Fruit fly (Drosophila melanogaster) whole organism, prepupa: Measurements from ENCODE around the gene CG32112.

Experiments
- CG10631 ChIP-seq: fragments of 200-800 bp; sonication (Bioruptor generic); optimal IDR thresholded peaks from 2 replicates; lab custom pipeline; 2016; ENCODE audit warnings: missing biosample characterization, missing genetic modification characterization
- CG10669 ChIP-seq: fragments of 200-800 bp; sonication (Bioruptor generic); optimal IDR thresholded peaks from 3 replicates; lab custom pipeline; 2018; ENCODE audit warnings: missing biosample characterization, mild to moderate bottlenecking, missing genetic modification characterization, moderate library complexity
- CG11294 ChIP-seq: fragments of 200-800 bp; sonication (Bioruptor generic); IDR thresholded peaks from 2 replicates; pipeline ENCODE4 v1.3.6; 2022; ENCODE audit warnings: missing biosample characterization, missing genetic modification characterization
- CG11762 ChIP-seq: fragments of 200-800 bp; sonication (Bioruptor generic); optimal IDR thresholded peaks from 3 replicates; lab custom pipeline; 2016; ENCODE audit warnings: missing biosample characterization, missing genetic modification characterization; ENCODE audit not compliant: insufficient read depth
- CG15336 ChIP-seq: fragments of 200-800 bp; sonication (Bioruptor generic); IDR thresholded peaks from 2 replicates; pipeline ENCODE4 v1.3.6; 2022; ENCODE audit warnings: missing biosample characterization, missing genetic modification characterization
- CG1621 ChIP-seq: fragments of 200-800 bp; sonication (Bioruptor generic); optimal IDR thresholded peaks from 3 replicates; lab custom pipeline; 2018; ENCODE audit warnings: missing biosample characterization, mild to moderate bottlenecking, missing genetic modification characterization
- CG3032 ChIP-seq: fragments of 200-800 bp; optimal IDR thresholded peaks from 2 replicates; lab custom pipeline; 2019; ENCODE audit warnings: missing biosample characterization, mild to moderate bottlenecking, missing genetic modification characterization, moderate library complexity
- CG31627 ChIP-seq: fragments of 200-800 bp; sonication (Bioruptor generic); optimal IDR thresholded peaks from 3 replicates; lab custom pipeline; 2016; ENCODE audit warnings: missing biosample characterization, missing genetic modification characterization
- CG32006 ChIP-seq: fragments of 200-800 bp; sonication (Bioruptor generic); optimal IDR thresholded peaks from 3 replicates; lab custom pipeline; 2017; ENCODE audit warnings: missing biosample characterization, mild to moderate bottlenecking, missing genetic modification characterization
- CG3919 ChIP-seq: fragments of 200-800 bp; sonication (Bioruptor generic); optimal IDR thresholded peaks from 3 replicates; lab custom pipeline; 2016; ENCODE audit warnings: missing biosample characterization, missing genetic modification characterization
- CG6163 ChIP-seq: fragments of 200-800 bp; sonication (Bioruptor generic); IDR thresholded peaks from 3 replicates; pipeline ENCODE4 v1.3.6; 2022; ENCODE audit warnings: missing biosample characterization, missing genetic modification characterization
- CG6276 ChIP-seq: fragments of 200-800 bp; sonication (Bioruptor generic); optimal IDR thresholded peaks from 2 replicates; lab custom pipeline; 2017; ENCODE audit warnings: missing biosample characterization, mild to moderate bottlenecking, missing genetic modification characterization
- CG6808 ChIP-seq: fragments of 200-800 bp; sonication (Bioruptor generic); optimal IDR thresholded peaks from 3 replicates; lab custom pipeline; 2017; ENCODE audit warnings: missing biosample characterization, missing genetic modification characterization, mild to moderate bottlenecking, moderate library complexity, missing genetic modification reagents
- CG6854 ChIP-seq: fragments of 200-800 bp; sonication (Bioruptor generic); optimal IDR thresholded peaks from 2 replicates; lab custom pipeline; 2017; ENCODE audit warnings: missing biosample characterization, mild to moderate bottlenecking, missing genetic modification characterization
- CG7368 ChIP-seq: fragments of 200-800 bp; sonication (Bioruptor generic); optimal IDR thresholded peaks from 3 replicates; lab custom pipeline; 2016; ENCODE audit warnings: missing biosample characterization, missing genetic modification characterization
- CG8119 ChIP-seq: fragments of 200-800 bp; sonication (Bioruptor generic); IDR thresholded peaks from 3 replicates; pipeline ENCODE4 v1.3.6; 2022; ENCODE audit warnings: missing biosample characterization, missing genetic modification characterization
- CG8319 ChIP-seq: fragments of 200-800 bp; sonication (Bioruptor generic); optimal IDR thresholded peaks from 3 replicates; lab custom pipeline; 2016; ENCODE audit warnings: missing biosample characterization, missing genetic modification characterization
- CG8632 ChIP-seq: fragments of 200-800 bp; sonication (Bioruptor generic); optimal IDR thresholded peaks from 3 replicates; lab custom pipeline; 2016; ENCODE audit warnings: missing biosample characterization, missing genetic modification characterization
- CG9139 ChIP-seq: fragments of 200-800 bp; sonication (Bioruptor generic); optimal IDR thresholded peaks from 3 replicates; lab custom pipeline; 2017; ENCODE audit warnings: missing biosample characterization, mild to moderate bottlenecking, missing genetic modification characterization
- Eip75B ChIP-seq: fragments of 200-800 bp; sonication (Bioruptor generic); optimal IDR thresholded peaks from 3 replicates; lab custom pipeline; 2016; ENCODE audit warnings: missing biosample characterization, missing genetic modification characterization
- Eip78C ChIP-seq: fragments of 200-800 bp; sonication (Bioruptor generic); peaks from one replicate; lab custom pipeline; 2016; ENCODE audit warnings: missing biosample characterization, missing genetic modification characterization
- Eip93F ChIP-seq: fragments of 200-800 bp; sonication (Bioruptor generic); optimal IDR thresholded peaks from 2 replicates; lab custom pipeline; 2016; ENCODE audit warnings: missing biosample characterization, mild to moderate bottlenecking, missing genetic modification characterization
- Ets21C ChIP-seq: fragments of 200-800 bp; sonication (Bioruptor generic); optimal IDR thresholded peaks from 3 replicates; lab custom pipeline; 2016; ENCODE audit warnings: missing biosample characterization, missing genetic modification characterization
- Ets96B ChIP-seq: fragments of 200-800 bp; optimal IDR thresholded peaks from 2 replicates; lab custom pipeline; 2019; ENCODE audit warnings: missing biosample characterization, mild to moderate bottlenecking, missing genetic modification characterization, moderate library complexity
- Gug ChIP-seq: fragments of 200-800 bp; sonication (Bioruptor generic); IDR thresholded peaks from 2 replicates; pipeline ENCODE4 v1.3.6; 2022; ENCODE audit warnings: missing biosample characterization, missing genetic modification characterization
- Hr39 ChIP-seq: fragments of 200-800 bp; sonication (Bioruptor generic); optimal IDR thresholded peaks from 2 replicates; lab custom pipeline; 2016; ENCODE audit warnings: missing biosample characterization, missing genetic modification characterization
- Hr4 ChIP-seq: fragments of 200-800 bp; sonication (Bioruptor generic); optimal IDR thresholded peaks from 3 replicates; lab custom pipeline; 2016; ENCODE audit warnings: missing biosample characterization, missing genetic modification characterization
- Met ChIP-seq: fragments of 200-800 bp; sonication (Bioruptor generic); optimal IDR thresholded peaks from 3 replicates; lab custom pipeline; 2016; ENCODE audit warnings: missing biosample characterization, missing genetic modification characterization
- OdsH ChIP-seq: fragments of 200-800 bp; sonication (Bioruptor generic); optimal IDR thresholded peaks from 3 replicates; lab custom pipeline; 2016; ENCODE audit warnings: missing biosample characterization, missing genetic modification characterization
- Smox ChIP-seq: fragments of 200-800 bp; sonication (Bioruptor generic); optimal IDR thresholded peaks from 3 replicates; lab custom pipeline; 2016; ENCODE audit warnings: missing biosample characterization, missing genetic modification characterization
- Sox102F ChIP-seq: fragments of 200-800 bp; sonication (Bioruptor generic); optimal IDR thresholded peaks from 2 replicates; lab custom pipeline; 2016; ENCODE audit warnings: missing biosample characterization, mild to moderate bottlenecking, missing genetic modification characterization
- Sox14 ChIP-seq: fragments of 200-800 bp; sonication (Bioruptor generic); optimal IDR thresholded peaks from 3 replicates; lab custom pipeline; 2016; ENCODE audit warnings: missing biosample characterization, missing genetic modification characterization
- achi ChIP-seq: fragments of 200-800 bp; sonication (Bioruptor generic); optimal IDR thresholded peaks from 3 replicates; lab custom pipeline; 2016; ENCODE audit warnings: missing biosample characterization, missing genetic modification characterization
- acj6 ChIP-seq: fragments of 200-800 bp; sonication (Bioruptor generic); optimal IDR thresholded peaks from 3 replicates; lab custom pipeline; 2016; ENCODE audit warnings: missing biosample characterization, missing genetic modification characterization
- cyc ChIP-seq: fragments of 200-800 bp; sonication (Bioruptor generic); optimal IDR thresholded peaks from 3 replicates; lab custom pipeline; 2016; ENCODE audit warnings: missing biosample characterization, missing genetic modification characterization
- dac ChIP-seq: fragments of 200-800 bp; sonication (Bioruptor generic); optimal IDR thresholded peaks from 2 replicates; lab custom pipeline; 2017; ENCODE audit warnings: missing biosample characterization, mild to moderate bottlenecking, missing genetic modification characterization
- dsx ChIP-seq: fragments of 200-800 bp; optimal IDR thresholded peaks from 3 replicates; lab custom pipeline; 2019; ENCODE audit warnings: missing biosample characterization, mild to moderate bottlenecking, missing genetic modification characterization, moderate library complexity; ENCODE audit not compliant: poor library complexity, severe bottlenecking
- esn ChIP-seq: fragments of 200-800 bp; sonication (Bioruptor generic); optimal IDR thresholded peaks from 2 replicates; lab custom pipeline; 2016; ENCODE audit warnings: missing biosample characterization, mild to moderate bottlenecking, missing genetic modification characterization, moderate library complexity
- fd85E ChIP-seq: fragments of 200-800 bp; sonication (Bioruptor generic); optimal IDR thresholded peaks from 3 replicates; lab custom pipeline; 2016; ENCODE audit warnings: missing biosample characterization, missing genetic modification characterization
- lz ChIP-seq: fragments of 200-800 bp; sonication (Bioruptor generic); optimal IDR thresholded peaks from 3 replicates; lab custom pipeline; 2016; ENCODE audit warnings: missing biosample characterization, missing genetic modification characterization
- net ChIP-seq: fragments of 200-800 bp; sonication (Bioruptor generic); optimal IDR thresholded peaks from 3 replicates; lab custom pipeline; 2016; ENCODE audit warnings: missing biosample characterization, missing genetic modification characterization
- pdm3 ChIP-seq: fragments of 200-800 bp; sonication (Bioruptor generic); optimal IDR thresholded peaks from 3 replicates; lab custom pipeline; 2016; ENCODE audit warnings: missing biosample characterization, missing genetic modification characterization
- spab ChIP-seq: fragments of 200-800 bp; sonication (Bioruptor generic); optimal IDR thresholded peaks from 2 replicates; lab custom pipeline; 2017; ENCODE audit warnings: missing biosample characterization, mild to moderate bottlenecking, missing genetic modification characterization, missing genetic modification reagents
- ss ChIP-seq, 2 experiments: fragments of 200-800 bp; sonication (Bioruptor generic); optimal IDR thresholded peaks; 2 replicates in 1 of 2; 3 replicates in 1 of 2; lab custom pipeline; 2017 to 2018; ENCODE audit warnings: mild to moderate bottlenecking in 2 of 2, missing biosample characterization in 2 of 2, missing genetic modification characterization in 2 of 2, moderate library complexity in 1 of 2
- svp ChIP-seq: fragments of 200-800 bp; sonication (Bioruptor generic); peaks from one replicate; lab custom pipeline; 2016; ENCODE audit warnings: missing biosample characterization, missing genetic modification characterization
- topi ChIP-seq: fragments of 200-800 bp; sonication (Bioruptor generic); optimal IDR thresholded peaks from 3 replicates; lab custom pipeline; 2016; ENCODE audit warnings: missing biosample characterization, missing genetic modification characterization
- vri ChIP-seq: fragments of 200-800 bp; sonication (Bioruptor generic); optimal IDR thresholded peaks from 3 replicates; lab custom pipeline; 2016; ENCODE audit warnings: missing biosample characterization, mild to moderate bottlenecking, missing genetic modification characterization

The CG32112 gene

DNA sequence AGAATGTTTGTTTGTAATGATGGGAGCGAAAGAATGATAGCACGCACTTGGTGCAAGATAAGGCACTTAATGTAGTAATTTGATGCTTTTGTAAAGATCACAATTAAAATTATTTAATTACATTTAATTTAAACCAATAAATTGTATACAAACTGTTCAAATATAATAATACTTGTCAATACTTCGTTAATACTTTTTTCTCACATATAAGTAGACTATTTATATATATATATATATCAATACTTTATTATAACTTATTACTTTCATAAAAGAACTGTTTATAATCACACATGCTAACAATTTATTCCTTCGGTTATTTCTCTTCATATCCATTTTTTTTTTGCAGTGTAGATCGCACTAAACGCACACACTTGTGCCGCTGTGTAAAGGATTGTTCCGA lies 23.9 kb upstream of the CG32112 start:
- TF ChIP-seq CG7368 (no peak), Met (no peak), achi (GFP tag; lab: Kevin White, UChicago) (no peak), Eip93F (no peak), Ets96B (no peak), vri (GFP tag; lab: Kevin White, UChicago) (no peak), CG11294 (GFP tag; lab: Robert Waterston, UW) (no peak), CG6163 (GFP tag; lab: Robert Waterston, UW) (no peak), CG6808 (no peak), spab (no peak), CG15336 (GFP tag; lab: Robert Waterston, UW) (no peak), CG3032 (tag; lab: Kevin White, UChicago) (no peak), net (GFP tag; lab: Kevin White, UChicago) (no peak), pdm3 (GFP tag; lab: Kevin White, UChicago) (no peak), esn (GFP tag; lab: Kevin White, UChicago) (no peak), fd85E (no peak), CG8119 (no peak)

- TF ChIP-seq svp (GFP tag; lab: Kevin White, UChicago) (peak; percentile 59), CG7368 (no peak)
Measured at dm6 chr3L:12720699-12721098, 20.8 kb upstream of the CG32112 start.

dm6 chr3L:12725749-12726148 lies 15.8 kb upstream of the CG32112 start:
- TF ChIP-seq CG6276 (GFP tag; lab: Kevin White, UChicago): no peak
- TF ChIP-seq Gug (GFP tag; lab: Robert Waterston, UW): 0 out of 2 replicates have a peak, but pooled peaks have one; percentile 16
- TF ChIP-seq CG6163 (GFP tag; lab: Robert Waterston, UW): peak; percentile 71; the same call in 1 of the 3 replicates
- TF ChIP-seq Ets21C (GFP tag; lab: Kevin White, UChicago): no peak
- TF ChIP-seq CG31627 (GFP tag; lab: Kevin White, UChicago): peak; percentile 38
- peak; percentile 24 for TF ChIP-seq spab
- no peak for TF ChIP-seq CG32006
- TF ChIP-seq cyc (GFP tag; lab: Kevin White, UChicago): peak; percentile 53
- peak; percentile 79 for TF ChIP-seq svp (GFP tag; lab: Kevin White, UChicago)
- peak; percentile 60 for TF ChIP-seq esn (GFP tag; lab: Kevin White, UChicago)
- peak; percentile 71 for TF ChIP-seq CG3919
- peak; percentile 38 for TF ChIP-seq lz
- TF ChIP-seq topi (GFP tag; lab: Kevin White, UChicago): peak; percentile 69
- TF ChIP-seq Ets96B: peak; percentile 49
- peak; percentile 10 for TF ChIP-seq pdm3 (GFP tag; lab: Kevin White, UChicago)
- no peak for TF ChIP-seq CG8319 (GFP tag; lab: Kevin White, UChicago)
- TF ChIP-seq acj6 (GFP tag; lab: Kevin White, UChicago): peak; percentile 13
- TF ChIP-seq CG9139 (GFP tag; lab: Kevin White, UChicago): no peak
- TF ChIP-seq OdsH: peak; percentile 27
- TF ChIP-seq Sox14 (GFP tag; lab: Kevin White, UChicago): peak; percentile 42
- peak; percentile 34 for TF ChIP-seq achi (GFP tag; lab: Kevin White, UChicago)
- TF ChIP-seq CG8119: no peak
- TF ChIP-seq CG7368: peak; percentile 21
- peak; percentile 37 for TF ChIP-seq CG11762
- TF ChIP-seq Sox102F (GFP tag; lab: Kevin White, UChicago): peak; percentile 50
- peak; percentile 2 for TF ChIP-seq vri (GFP tag; lab: Kevin White, UChicago)
- no peak for TF ChIP-seq CG6854 (GFP tag; lab: Kevin White, UChicago)
- TF ChIP-seq Met: peak; percentile 66
- peak; percentile 48 for TF ChIP-seq dsx (GFP tag; lab: Kevin White, UChicago)
- TF ChIP-seq dac: no peak
- peak; percentile 35 for TF ChIP-seq Eip75B (GFP tag; lab: Kevin White, UChicago)
- TF ChIP-seq CG6808: peak; percentile 35
- no peak for TF ChIP-seq ss (GFP tag; optimal IDR thresholded peaks at IDR 0.05; lab: Kevin White, UChicago)
- peak; percentile 16 for TF ChIP-seq CG1621
- peak; percentile 88 for TF ChIP-seq Eip78C (GFP tag; lab: Kevin White, UChicago)
- peak; percentile 3 for TF ChIP-seq Hr4 (GFP tag; lab: Kevin White, UChicago)
- TF ChIP-seq CG10631 (GFP tag; lab: Kevin White, UChicago): peak; percentile 38
- no peak for TF ChIP-seq Eip93F
- no peak for TF ChIP-seq CG8632 (GFP tag; lab: Kevin White, UChicago)
- TF ChIP-seq CG3032 (tag; lab: Kevin White, UChicago): peak; percentile 31
- peak; percentile 50 for TF ChIP-seq Smox (GFP tag; lab: Kevin White, UChicago)
- peak; percentile 48 for TF ChIP-seq CG10669 (GFP tag; lab: Kevin White, UChicago)
- peak; percentile 43 for TF ChIP-seq Hr39 (GFP tag; lab: Kevin White, UChicago)
